Fruit fly (Drosophila melanogaster) Kc167 (cell line): ENCODE measurements around the gene Mical.

Experiments used
- Myc ChIP-seq: fragments of >200 bp; optimal IDR thresholded peaks from 2 replicates; lab custom pipeline; 2017; ENCODE audit warnings: missing external identifiers
- h ChIP-seq: fragments of >200 bp; optimal IDR thresholded peaks from 3 replicates; lab custom pipeline; 2018; ENCODE audit warnings: missing external identifiers
- insv ChIP-seq: fragments of >200 bp; optimal IDR thresholded peaks from 3 replicates; lab custom pipeline; 2018; ENCODE audit warnings: missing external identifiers
- psq ChIP-seq: fragments of >200 bp; optimal IDR thresholded peaks from 2 replicates; lab custom pipeline; 2017; ENCODE audit warnings: missing external identifiers
- ttk ChIP-seq: sonication (Bioruptor generic); optimal IDR thresholded peaks from 2 replicates; lab custom pipeline; 2017; ENCODE audit warnings: missing external identifiers

- TF ChIP-seq ttk (lab: Kevin White, UChicago) (no peak), h (lab: Kevin White, UChicago) (no peak), psq (lab: Kevin White, UChicago) (no peak), Myc (no peak), insv (lab: Kevin White, UChicago) (no peak)
These were observed 38.0 kb upstream of the Mical start for dm6 chr3R:10080699-10081098.
